Worm (Caenorhabditis elegans) whole organism, L4 larva: ENCODE results near the gene F53E4.1.

Experiments used
- F44E2.7 ChIP-seq: fragments of 200-800 bp; sonication (Bioruptor generic); IDR thresholded peaks from 2 replicates; pipeline ENCODE4 v2.1.2; 2022; ENCODE audit warnings: missing genetic modification characterization, missing compliant biosample characterization
- R02D3.7 ChIP-seq: fragments of 150-350 bp; sonication (generic microtip); optimal IDR thresholded peaks from 3 replicates; lab custom pipeline; 2014; ENCODE audit warnings: missing biosample characterization, missing genetic modification characterization
- T20F7.1 ChIP-seq: fragments of 200-800 bp; sonication (Bioruptor generic); optimal IDR thresholded peaks from 2 replicates; lab custom pipeline; 2018; ENCODE audit warnings: mild to moderate bottlenecking, missing genetic modification characterization, missing compliant biosample characterization
- T26A8.4 ChIP-seq: fragments of 200-800 bp; sonication (Bioruptor generic); IDR thresholded peaks from 2 replicates; pipeline ENCODE4 v1.3.6; 2022; ENCODE audit warnings: missing genetic modification characterization, missing compliant biosample characterization
- Y105C5A.15 ChIP-seq: fragments of 200-800 bp; sonication (Bioruptor generic); IDR thresholded peaks from 2 replicates; pipeline ENCODE4 v1.3.6; 2022; ENCODE audit warnings: missing genetic modification characterization, missing compliant biosample characterization
- aly-2 ChIP-seq: sonication (generic microtip); optimal IDR thresholded peaks from 2 replicates; lab custom pipeline; 2018; ENCODE audit warnings: missing biosample characterization, missing genetic modification characterization
- arid-1 ChIP-seq: fragments of 200-800 bp; sonication (Bioruptor generic); conservative IDR thresholded peaks from 2 replicates; pipeline ENCODE4 v1.3.6; 2022; ENCODE audit warnings: missing genetic modification reagents, missing genetic modification characterization, missing compliant biosample characterization
- attf-4 ChIP-seq: sonication (generic microtip); optimal IDR thresholded peaks from 3 replicates; lab custom pipeline; 2017; ENCODE audit warnings: missing biosample characterization, missing genetic modification characterization
- ceh-32 ChIP-seq: sonication (generic microtip); optimal IDR thresholded peaks from 2 replicates; lab custom pipeline; 2016; ENCODE audit warnings: mild to moderate bottlenecking, missing genetic modification characterization, missing compliant biosample characterization; ENCODE audit not compliant: poor library complexity
- ceh-44 ChIP-seq: fragments of 200-800 bp; sonication (Bioruptor generic); IDR thresholded peaks from 2 replicates; pipeline ENCODE4 v1.3.6; 2022; ENCODE audit warnings: missing genetic modification reagents, missing genetic modification characterization, missing compliant biosample characterization
- ceh-62 ChIP-seq: sonication (generic microtip); optimal IDR thresholded peaks from 2 replicates; lab custom pipeline; 2017; ENCODE audit warnings: missing biosample characterization, missing genetic modification characterization
- cey-2 ChIP-seq: sonication (generic microtip); optimal IDR thresholded peaks from 3 replicates; lab custom pipeline; 2017; ENCODE audit warnings: missing genetic modification characterization, mild to moderate bottlenecking, missing compliant biosample characterization, antibody characterized with exemption, borderline replicate concordance; ENCODE audit not compliant: insufficient read depth
- daf-12 ChIP-seq: fragments of 150-350 bp; optimal IDR thresholded peaks from 2 replicates; lab custom pipeline; 2014; ENCODE audit warnings: missing biosample characterization, missing genetic modification reagents, missing genetic modification characterization
- daf-8 ChIP-seq: fragments of 200-800 bp; sonication (Bioruptor generic); IDR thresholded peaks from 2 replicates; pipeline ENCODE4 v1.3.6; 2022; ENCODE audit warnings: missing genetic modification characterization, missing compliant biosample characterization
- dmd-8 ChIP-seq: fragments of 200-800 bp; sonication (Bioruptor generic); IDR thresholded peaks from 2 replicates; pipeline ENCODE4 v1.3.6; 2022; ENCODE audit warnings: missing genetic modification characterization, missing compliant biosample characterization
- dve-1 ChIP-seq: sonication (generic microtip); optimal IDR thresholded peaks from 2 replicates; lab custom pipeline; 2017; ENCODE audit warnings: antibody characterized with exemption, mild to moderate bottlenecking, missing genetic modification characterization, missing compliant biosample characterization; ENCODE audit not compliant: insufficient read depth
- egl-27 ChIP-seq: sonication (generic microtip); optimal IDR thresholded peaks from 3 replicates; lab custom pipeline; 2017; ENCODE audit warnings: missing biosample characterization, missing genetic modification reagents, missing genetic modification characterization
- fkh-10 ChIP-seq: fragments of 150-350 bp; optimal IDR thresholded peaks from 2 replicates; lab custom pipeline; 2014; ENCODE audit warnings: missing biosample characterization, missing genetic modification reagents, missing genetic modification characterization
- fos-1 ChIP-seq: fragments of 150-350 bp; optimal IDR thresholded peaks from 2 replicates; lab custom pipeline; 2014; ENCODE audit warnings: missing biosample characterization, missing genetic modification characterization
- hlh-11 ChIP-seq: fragments of 200-800 bp; sonication (Bioruptor generic); optimal IDR thresholded peaks from 2 replicates; lab custom pipeline; 2018; ENCODE audit warnings: mild to moderate bottlenecking, missing genetic modification characterization, missing compliant biosample characterization
- lin-15B ChIP-seq: fragments of 150-350 bp; sonication (generic microtip); optimal IDR thresholded peaks from 3 replicates; lab custom pipeline; 2014; ENCODE audit warnings: missing biosample characterization, missing genetic modification characterization
- lin-39 ChIP-seq: fragments of 150-350 bp; optimal IDR thresholded peaks from 2 replicates; lab custom pipeline; 2014; ENCODE audit warnings: missing biosample characterization, missing genetic modification reagents, missing genetic modification characterization
- lir-3 ChIP-seq: sonication (generic microtip); optimal IDR thresholded peaks from 2 replicates; lab custom pipeline; 2016; ENCODE audit warnings: mild to moderate bottlenecking, missing genetic modification characterization, missing compliant biosample characterization
- madf-9 ChIP-seq: fragments of 200-800 bp; sonication (Bioruptor generic); conservative IDR thresholded peaks from 2 replicates; pipeline ENCODE4 v1.3.6; 2022; ENCODE audit warnings: missing genetic modification reagents, missing genetic modification characterization, missing compliant biosample characterization
- mdl-1 ChIP-seq, 2 experiments: fragments of 150-350 bp in 1 of 2; sonication (generic microtip) in 1 of 2; optimal IDR thresholded peaks; 2 replicates each; lab custom pipeline; 2014 to 2017; ENCODE audit warnings: missing biosample characterization in 2 of 2, missing genetic modification characterization in 2 of 2
- mes-2 ChIP-seq: sonication (generic microtip); optimal IDR thresholded peaks from 2 replicates; lab custom pipeline; 2016; ENCODE audit warnings: missing genotype, mild to moderate bottlenecking, missing genetic modification characterization, missing compliant biosample characterization; ENCODE audit not compliant: poor library complexity, severe bottlenecking
- nhr-111 ChIP-seq: fragments of 200-800 bp; sonication (Bioruptor generic); optimal IDR thresholded peaks from 2 replicates; lab custom pipeline; 2018; ENCODE audit warnings: mild to moderate bottlenecking, missing genetic modification characterization, missing compliant biosample characterization
- nhr-237 ChIP-seq: sonication (generic microtip); optimal IDR thresholded peaks from 2 replicates; lab custom pipeline; 2017; ENCODE audit warnings: missing biosample characterization, missing genetic modification characterization
- nhr-25 ChIP-seq: sonication (generic microtip); optimal IDR thresholded peaks from 2 replicates; lab custom pipeline; 2017; ENCODE audit warnings: missing genetic modification characterization, mild to moderate bottlenecking, missing compliant biosample characterization, antibody characterized with exemption, moderate library complexity, borderline replicate concordance; ENCODE audit not compliant: insufficient read depth
- nhr-28 ChIP-seq: fragments of 150-350 bp; optimal IDR thresholded peaks from 2 replicates; lab custom pipeline; 2014; ENCODE audit warnings: missing biosample characterization, missing genetic modification characterization
- nhr-41 ChIP-seq: fragments of 200-800 bp; sonication (Bioruptor generic); IDR thresholded peaks from 2 replicates; pipeline ENCODE4 v1.3.6; 2022; ENCODE audit warnings: missing genetic modification reagents, missing genetic modification characterization, missing compliant biosample characterization
- nhr-76 ChIP-seq: fragments of 150-350 bp; optimal IDR thresholded peaks from 2 replicates; lab custom pipeline; 2014; ENCODE audit warnings: missing biosample characterization, missing genetic modification characterization
- nhr-77 ChIP-seq: fragments of 150-350 bp; optimal IDR thresholded peaks from 2 replicates; lab custom pipeline; 2014; ENCODE audit warnings: missing biosample characterization, missing genetic modification characterization
- pha-4 ChIP-seq, 2 experiments: fragments of 150-350 bp in 1 of 2; fragments of 200-800 bp in 1 of 2; sonication (Bioruptor generic) in 1 of 2; IDR thresholded peaks in 1 of 2; optimal IDR thresholded peaks in 1 of 2; 2 replicates each; pipeline versions ENCODE4 v1.3.6 to Lab custom; 2014 to 2022; ENCODE audit warnings: missing genetic modification characterization in 2 of 2, missing genetic modification reagents in 2 of 2, missing biosample characterization in 1 of 2, missing compliant biosample characterization in 1 of 2
- pqm-1 ChIP-seq: sonication (generic microtip); optimal IDR thresholded peaks from 2 replicates; lab custom pipeline; 2017; ENCODE audit warnings: missing biosample characterization, missing genetic modification characterization
- rbr-2 ChIP-seq: sonication (generic microtip); optimal IDR thresholded peaks from 2 replicates; lab custom pipeline; 2016; ENCODE audit warnings: missing genotype, missing genetic modification characterization, missing compliant biosample characterization
- tra-1 ChIP-seq: fragments of 200-800 bp; sonication (Bioruptor generic); IDR thresholded peaks from 2 replicates; pipeline ENCODE4 v1.3.6; 2022; ENCODE audit warnings: missing genetic modification reagents, missing genetic modification characterization, missing compliant biosample characterization
- unc-39 ChIP-seq: sonication (generic microtip); optimal IDR thresholded peaks from 2 replicates; lab custom pipeline; 2017; ENCODE audit warnings: missing biosample characterization, missing genetic modification characterization
- unc-62 ChIP-seq, 3 experiments: fragments of 150-350 bp in 1 of 3; sonication (generic microtip); optimal IDR thresholded peaks in 2 of 3; peaks in 1 of 3; 1 replicate in 1 of 3; 2 replicates in 2 of 3; lab custom pipeline; 2014 to 2017; ENCODE audit warnings: missing biosample characterization in 3 of 3, missing genetic modification characterization in 3 of 3, missing genetic modification reagents in 3 of 3, missing genotype in 1 of 3
- ztf-11 ChIP-seq: fragments of 150-350 bp; optimal IDR thresholded peaks from 2 replicates; lab custom pipeline; 2014; ENCODE audit warnings: missing biosample characterization, missing genetic modification characterization
- ztf-7 ChIP-seq: fragments of 150-350 bp; optimal IDR thresholded peaks from 2 replicates; lab custom pipeline; 2014; ENCODE audit warnings: missing biosample characterization, missing genetic modification characterization

Gene F53E4.1

ce11 chrV:15666718-15667117 is 1.4 kb downstream of the F53E4.1 start (continued):
- TF ChIP-seq hlh-11 (tag; lab: Kevin White, UChicago) (peak; percentile 96), pha-4 (GFP tag; IDR thresholded peaks at IDR 0.05; lab: Robert Waterston, UW) (peak; percentile 50; the same call in 1 of the 2 replicates), pha-4 (tag; optimal IDR thresholded peaks at IDR 0.05; lab: Kevin White, UChicago) (no peak), ceh-62 (tag; lab: Kevin White, UChicago) (no peak), lin-39 (tag; lab: Kevin White, UChicago) (no peak), dmd-8 (no peak), arid-1 (GFP tag; lab: Robert Waterston, UW) (no peak), ceh-44 (GFP tag; lab: Robert Waterston, UW) (no peak), pqm-1 (tag; lab: Kevin White, UChicago) (peak; percentile 90), lin-15B (tag; lab: Kevin White, UChicago) (no peak), nhr-28 (peak; percentile 93), nhr-237 (no peak), aly-2 (tag; lab: Kevin White, UChicago) (no peak), dve-1 (tag; lab: Kevin White, UChicago) (peak; percentile 96), nhr-111 (GFP tag; lab: Kevin White, UChicago) (no peak), ceh-32 (tag; lab: Kevin White, UChicago) (no peak), attf-4 (no peak), daf-8 (GFP tag; lab: Robert Waterston, UW) (no peak), cey-2 (no peak), ztf-7 (tag; lab: Kevin White, UChicago) (no peak), T26A8.4 (GFP tag; lab: Robert Waterston, UW) (no peak), unc-39 (no peak), fkh-10 (GFP tag; lab: Kevin White, UChicago) (no peak), T20F7.1 (GFP tag; lab: Kevin White, UChicago) (no peak), nhr-41 (no peak), fos-1 (no peak), rbr-2 (tag; lab: Kevin White, UChicago) (no peak), mdl-1 (tag; optimal IDR thresholded peaks at IDR 0.05; lab: Kevin White, UChicago) (peak in 1 of 2 experiments; percentile 72), madf-9 (no peak), daf-12 (no peak), mes-2 (tag; lab: Kevin White, UChicago) (peak; percentile 51), nhr-77 (tag; lab: Kevin White, UChicago) (peak; percentile 82), Y105C5A.15 (GFP tag; lab: Robert Waterston, UW) (no peak), unc-62 (GFP tag; optimal IDR thresholded peaks at IDR 0.05 in 1 of 2; lab: Kevin White, UChicago) (no peak), unc-62 (tag; optimal IDR thresholded peaks at IDR 0.05; lab: Kevin White, UChicago) (no peak), R02D3.7 (tag; lab: Kevin White, UChicago) (no peak), nhr-76 (tag; lab: Kevin White, UChicago) (no peak), ztf-11 (tag; lab: Kevin White, UChicago) (no peak), tra-1 (GFP tag; lab: Robert Waterston, UW) (peak; percentile 74), egl-27 (tag; lab: Kevin White, UChicago) (no peak), lir-3 (no peak), F44E2.7 (GFP tag; lab: Robert Waterston, UW) (no peak), nhr-25 (tag; lab: Kevin White, UChicago) (no peak)
